Fruit fly (Drosophila melanogaster): ENCODE data around the gene Ddrgk1.

Gene Ddrgk1

DNA sequence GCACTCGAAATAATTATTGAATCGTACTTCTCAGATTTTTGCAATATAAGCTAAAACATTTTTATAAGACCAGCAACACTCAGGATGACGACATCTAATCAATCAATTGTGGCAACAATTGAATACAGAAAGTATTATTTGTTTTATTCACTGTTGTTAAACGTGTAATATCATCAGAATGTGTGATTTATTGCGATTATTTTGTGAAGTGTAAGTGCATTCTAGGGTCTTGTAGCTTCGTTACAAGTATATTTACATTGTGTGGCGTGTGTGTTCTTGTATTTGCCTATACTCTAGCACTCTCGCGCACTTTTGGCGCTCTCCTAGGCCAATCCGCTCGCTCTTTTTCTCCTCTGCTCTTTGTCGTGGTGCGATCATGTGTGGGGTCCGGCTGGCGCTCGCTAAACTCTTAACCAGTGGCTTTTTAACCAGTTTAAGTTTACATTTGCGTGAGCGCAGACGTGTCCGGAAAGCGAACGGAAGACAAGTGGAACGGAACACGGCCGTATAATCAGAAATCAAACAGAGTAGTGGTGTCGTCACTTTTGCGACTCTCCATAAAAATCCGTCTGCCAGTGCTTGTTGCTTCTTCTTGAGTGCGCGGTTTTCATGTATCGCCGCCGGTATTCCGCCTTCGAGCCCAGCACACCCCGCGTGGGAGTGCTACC, 10.2 kb upstream of the Ddrgk1 start (continued):
- TF ChIP-seq CG18476 (GFP tag; optimal IDR thresholded peaks at IDR 0.05) (peak; percentile 75), CG8924 (tag; optimal IDR thresholded peaks at IDR 0.05) (peak; percentile 90), CG13424 (tag; optimal IDR thresholded peaks at IDR 0.05) (peak; percentile 90), gsb (GFP tag; IDR thresholded peaks at IDR 0.05) (no peak), CG6683 (GFP tag; optimal IDR thresholded peaks at IDR 0.05) (peak; percentile 21), esg (GFP tag; conservative IDR thresholded peaks at IDR 0.05) (peak; percentile 60), ash1 (GFP tag; optimal IDR thresholded peaks at IDR 0.05) (no peak), Hmx (GFP tag; optimal IDR thresholded peaks at IDR 0.05) (peak; percentile 24), seq (GFP tag; IDR thresholded peaks at IDR 0.05) (peak; percentile 59; the same call in 1 of the 2 replicates), CG15269 (tag; optimal IDR thresholded peaks at IDR 0.05) (peak; percentile 81), Myb (GFP tag; optimal IDR thresholded peaks at IDR 0.05) (peak; percentile 40), CG6254 (GFP tag; optimal IDR thresholded peaks at IDR 0.05) (peak; percentile 74), pfk (GFP tag; optimal IDR thresholded peaks at IDR 0.05) (peak; percentile 92), hth (optimal IDR thresholded peaks at IDR 0.05) (no peak), cas (GFP tag; IDR thresholded peaks at IDR 0.05) (no peak), CG13123 (GFP tag; optimal IDR thresholded peaks at IDR 0.05) (peak; percentile 34), CG12942 (GFP tag; optimal IDR thresholded peaks at IDR 0.05) (peak; percentile 60), BtbVII (GFP tag; optimal IDR thresholded peaks at IDR 0.05) (peak; percentile 63), CG4730 (GFP tag; IDR thresholded peaks at IDR 0.05) (peak; percentile 45; the same call in 1 of the 2 replicates), chn (GFP tag; optimal IDR thresholded peaks at IDR 0.05) (peak; percentile 81), Ptx1 (GFP tag; IDR thresholded peaks at IDR 0.05) (peak; percentile 89), wdn (GFP tag; IDR thresholded peaks at IDR 0.05) (no peak), tgo (GFP tag; IDR thresholded peaks at IDR 0.05) (peak; percentile 77), CG16815 (GFP tag; optimal IDR thresholded peaks at IDR 0.05) (peak; percentile 51), vfl (GFP tag; optimal IDR thresholded peaks at IDR 0.05) (peak; percentile 6), lmd (GFP tag; IDR thresholded peaks at IDR 0.05) (peak; percentile 81), Abd-B (GFP tag; optimal IDR thresholded peaks at IDR 0.05) (peak; percentile 80), hkb (optimal IDR thresholded peaks at IDR 0.05) (no peak), hkb (GFP tag; IDR thresholded peaks at IDR 0.05) (peak; percentile 80), grn (GFP tag; optimal IDR thresholded peaks at IDR 0.05) (no peak), CG10979 (tag; optimal IDR thresholded peaks at IDR 0.05) (peak; percentile 93), corto (GFP tag; optimal IDR thresholded peaks at IDR 0.05) (no peak), gro (GFP tag; optimal IDR thresholded peaks at IDR 0.05) (no peak), CG11456 (GFP tag; IDR thresholded peaks at IDR 0.05) (no peak), ssp (GFP tag; IDR thresholded peaks at IDR 0.05) (peak; percentile 67), Dip2 (GFP tag; IDR thresholded peaks at IDR 0.05) (no peak), Sin3A (optimal IDR thresholded peaks at IDR 0.05) (no peak), croc (GFP tag; conservative IDR thresholded peaks at IDR 0.05) (peak; percentile 83), Optix (GFP tag; IDR thresholded peaks at IDR 0.05) (peak; percentile 44; the same call in 1 of the 3 replicates), Dad (GFP tag; optimal IDR thresholded peaks at IDR 0.05) (peak; percentile 67), Fer3 (tag; optimal IDR thresholded peaks at IDR 0.05) (peak; percentile 50), zfh1 (GFP tag; IDR thresholded peaks at IDR 0.05) (peak; percentile 84), fd102C (GFP tag; optimal IDR thresholded peaks at IDR 0.05) (no peak), Bteb2 (GFP tag; optimal IDR thresholded peaks at IDR 0.05) (peak; percentile 69), Oli (tag; optimal IDR thresholded peaks at IDR 0.05) (peak; percentile 92), grau (tag; optimal IDR thresholded peaks at IDR 0.05) (peak; percentile 86), dysf (GFP tag; IDR thresholded peaks at IDR 0.05) (peak; percentile 87), ftz-f1 (GFP tag; optimal IDR thresholded peaks at IDR 0.05) (no peak), CG3726 (GFP tag; IDR thresholded peaks at IDR 0.05) (peak; percentile 55; the same call in 1 of the 3 replicates), nau (GFP tag; optimal IDR thresholded peaks at IDR 0.05) (peak; percentile 90), CG43689 (GFP tag; IDR thresholded peaks at IDR 0.05) (peak; percentile 47)
